Worm (Caenorhabditis elegans): ENCODE results near the gene F07G6.5.
A peak's percentile ranks its signal among the peaks of the same experiment; 100 is the strongest.

F07G6.5 gene

ce11 chrX:1664925-1665324 is 41.5 kb downstream of the F07G6.5 start, which contains the start of gene R09H3.2:
Gene R09H3.2, minus strand, starts transcription at chrX:1665025.
- TF ChIP-seq isw-1 (GFP tag; IDR thresholded peaks at IDR 0.05) (no peak), nhr-12 (tag; optimal IDR thresholded peaks at IDR 0.05) (no peak), efl-1 (optimal IDR thresholded peaks at IDR 0.05) (no peak), efl-1 (GFP tag; optimal IDR thresholded peaks at IDR 0.05 in 1 of 2) (peak in 1 of 2 experiments; percentile 5), sptf-1 (tag; optimal IDR thresholded peaks at IDR 0.05) (no peak)
